Fruit fly (Drosophila melanogaster) whole organism, wandering third instar larva: ENCODE results near the gene Tssk.

ENCODE experiments used
- Dfd ChIP-seq: fragments of >200 bp; optimal IDR thresholded peaks from 2 replicates; lab custom pipeline; 2017; ENCODE audit warnings: missing biosample characterization, missing genetic modification characterization
- Dif ChIP-seq: fragments of 200-275, 200-300 bp; sonication (Bioruptor generic); optimal IDR thresholded peaks from 2 replicates; lab custom pipeline; 2018; ENCODE audit warnings: missing biosample characterization, missing genetic modification characterization; ENCODE audit not compliant: partially characterized antibody
- Hr78 ChIP-seq: fragments of >200 bp; optimal IDR thresholded peaks from 2 replicates; lab custom pipeline; 2017; ENCODE audit warnings: missing biosample characterization, missing genetic modification characterization
- sv ChIP-seq: fragments of 200-800 bp; sonication (Bioruptor generic); optimal IDR thresholded peaks from 3 replicates; lab custom pipeline; 2016; ENCODE audit warnings: missing biosample characterization, missing genetic modification characterization
- tai ChIP-seq: sonication (Bioruptor generic); optimal IDR thresholded peaks from 2 replicates; lab custom pipeline; 2016; ENCODE audit warnings: missing biosample characterization, missing genetic modification characterization
- usp ChIP-seq: fragments of >200 bp; optimal IDR thresholded peaks from 2 replicates; lab custom pipeline; 2017; ENCODE audit warnings: missing biosample characterization, missing genetic modification characterization

- TF ChIP-seq tai (GFP tag; lab: Kevin White, UChicago) (no peak), Hr78 (GFP tag; lab: Kevin White, UChicago) (no peak), sv (GFP tag; lab: Kevin White, UChicago) (no peak), usp (GFP tag; lab: Kevin White, UChicago) (no peak), Dif (GFP tag; lab: Kevin White, UChicago) (peak; percentile 65), Dfd (GFP tag; lab: Kevin White, UChicago) (no peak)
These were observed 13.1 kb upstream of the Tssk start for dm6 chr3R:18585259-18585858.
